Fruit fly (Drosophila melanogaster): ENCODE results near the gene CG15695.
A peak's percentile ranks its signal among the peaks of the same experiment; 100 is the strongest.

Gene CG15695

dm6 chr3R:20830153-20830695 is 11.7 kb upstream of the CG15695 start, which contains the start of gene Adss (continued):
- TF ChIP-seq CG2712 (tag; optimal IDR thresholded peaks at IDR 0.05) = peak; percentile 40
- no peak for TF ChIP-seq CG12942 (GFP tag; optimal IDR thresholded peaks at IDR 0.05)
- no peak for TF ChIP-seq ERR (GFP tag; optimal IDR thresholded peaks at IDR 0.05)
- TF ChIP-seq CG15073 (GFP tag; optimal IDR thresholded peaks at IDR 0.05) = no peak
- TF ChIP-seq jing (GFP tag; optimal IDR thresholded peaks at IDR 0.05) = no peak
- TF ChIP-seq CG4360 (GFP tag; IDR thresholded peaks at IDR 0.05) = peak; percentile 25; the same call in 1 of the 2 replicates
- TF ChIP-seq Oli (tag; optimal IDR thresholded peaks at IDR 0.05) = no peak
- no peak for TF ChIP-seq CG4707 (GFP tag; optimal IDR thresholded peaks at IDR 0.05)
- TF ChIP-seq wor (GFP tag; IDR thresholded peaks at IDR 0.05) = no peak
- TF ChIP-seq dysf (GFP tag; IDR thresholded peaks at IDR 0.05) = no peak
- peak; percentile 1 for TF ChIP-seq pb (GFP tag; optimal IDR thresholded peaks at IDR 0.05)
- TF ChIP-seq Nf-YB (GFP tag; optimal IDR thresholded peaks at IDR 0.05) = no peak
- TF ChIP-seq CG16779 (GFP tag; IDR thresholded peaks at IDR 0.05) = 0 out of 2 replicates have a peak, but pooled peaks have one; percentile 56
- no peak for TF ChIP-seq ap (GFP tag; IDR thresholded peaks at IDR 0.05)
- TF ChIP-seq bcd (GFP tag; optimal IDR thresholded peaks at IDR 0.05) = peak; percentile 24
- TF ChIP-seq ewg (GFP tag; optimal IDR thresholded peaks at IDR 0.05) = peak; percentile 99
- peak; percentile 63 for TF ChIP-seq MTF-1 (GFP tag; optimal IDR thresholded peaks at IDR 0.05; ENCODE audit: borderline replicate concordance)
- TF ChIP-seq ind (GFP tag; optimal IDR thresholded peaks at IDR 0.05) = no peak
- no peak for TF ChIP-seq sima (GFP tag; optimal IDR thresholded peaks at IDR 0.05)
- TF ChIP-seq CG2678 (tag; optimal IDR thresholded peaks at IDR 0.05) = no peak
- TF ChIP-seq CG11456 (GFP tag; IDR thresholded peaks at IDR 0.05) = peak; percentile 67; the same call in 1 of the 3 replicates
- peak; percentile 50 for TF ChIP-seq Ets97D (GFP tag; optimal IDR thresholded peaks at IDR 0.05)
- TF ChIP-seq Pdp1 (GFP tag; optimal IDR thresholded peaks at IDR 0.05) = peak; percentile 7 to 29
- TF ChIP-seq CG11695 (GFP tag; IDR thresholded peaks at IDR 0.05) = no peak
- TF ChIP-seq Deaf1 (tag; optimal IDR thresholded peaks at IDR 0.05) = peak; percentile 78
- no peak for TF ChIP-seq ssp (GFP tag; IDR thresholded peaks at IDR 0.05)
- no peak for TF ChIP-seq CG2875 (GFP tag; optimal IDR thresholded peaks at IDR 0.05)
- TF ChIP-seq wdn (GFP tag; IDR thresholded peaks at IDR 0.05) = peak; percentile 40; the same call in 1 of the 2 replicates
- no peak for TF ChIP-seq odd (GFP tag; optimal IDR thresholded peaks at IDR 0.05)
- peak; percentile 90 for TF ChIP-seq pzg (GFP tag; optimal IDR thresholded peaks at IDR 0.05)
- TF ChIP-seq Ets65A (GFP tag) = no peak
- TF ChIP-seq CG3407 (GFP tag; optimal IDR thresholded peaks at IDR 0.05) = no peak
- peak; percentile 30 for TF ChIP-seq unpg (GFP tag; optimal IDR thresholded peaks at IDR 0.05)
- peak; percentile 10 for TF ChIP-seq mam (GFP tag; optimal IDR thresholded peaks at IDR 0.05)
- peak; percentile 51 for TF ChIP-seq Mad (GFP tag; optimal IDR thresholded peaks at IDR 0.05)
- TF ChIP-seq croc (GFP tag; conservative IDR thresholded peaks at IDR 0.05) = no peak
- TF ChIP-seq Jarid2 (GFP tag; optimal IDR thresholded peaks at IDR 0.05) = peak; percentile 82
- TF ChIP-seq HLH4C (GFP tag; IDR thresholded peaks at IDR 0.05; ENCODE audit: partially characterized antibody) = peak; percentile 23; the same call in 2 of the 3 replicates
- TF ChIP-seq fd102C (GFP tag; optimal IDR thresholded peaks at IDR 0.05) = no peak
- no peak for TF ChIP-seq ems (GFP tag; optimal IDR thresholded peaks at IDR 0.05)
- TF ChIP-seq dati (GFP tag; IDR thresholded peaks at IDR 0.05) = no peak
- peak; percentile 43 for TF ChIP-seq CG17385 (GFP tag; optimal IDR thresholded peaks at IDR 0.05)
- no peak for TF ChIP-seq CG9817 (tag; optimal IDR thresholded peaks at IDR 0.05)
- no peak for TF ChIP-seq stc (GFP tag; IDR thresholded peaks at IDR 0.05)
- no peak for TF ChIP-seq gsb (GFP tag; IDR thresholded peaks at IDR 0.05)
- TF ChIP-seq Abd-B (GFP tag; optimal IDR thresholded peaks at IDR 0.05) = peak; percentile 47
- TF ChIP-seq ara (GFP tag; IDR thresholded peaks at IDR 0.05) = 0 out of 2 replicates have a peak, but pooled peaks have one; percentile 41
- TF ChIP-seq caup (GFP tag; optimal IDR thresholded peaks at IDR 0.05; ENCODE audit: severe bottlenecking) = peak; percentile 46
- no peak for TF ChIP-seq CG43689 (GFP tag; IDR thresholded peaks at IDR 0.05)
- no peak for TF ChIP-seq CG13894 (tag; optimal IDR thresholded peaks at IDR 0.05)
